Fruit fly (Drosophila melanogaster) whole organism, embryonic: Measurements from ENCODE around the gene fw.

Experiments
- CG10979 ChIP-seq: fragments of 200-800 bp; sonication (Bioruptor generic); optimal IDR thresholded peaks from 2 replicates; lab custom pipeline; 2018; ENCODE audit warnings: missing biosample characterization, mild to moderate bottlenecking, missing genetic modification characterization, moderate library complexity
- CG14710 ChIP-seq: fragments of 200-800 bp; sonication (Bioruptor generic); optimal IDR thresholded peaks from 3 replicates; lab custom pipeline; 2019; ENCODE audit warnings: missing biosample characterization, mild to moderate bottlenecking, missing genetic modification characterization, moderate library complexity
- CG6175 ChIP-seq: fragments of 200-800 bp; sonication (Bioruptor generic); IDR thresholded peaks from 3 replicates; pipeline ENCODE4 v1.3.6; 2022; ENCODE audit warnings: missing biosample characterization, missing genetic modification characterization
- CG8281 ChIP-seq: fragments of 200-800 bp; sonication (Bioruptor generic); optimal IDR thresholded peaks from 2 replicates; lab custom pipeline; 2018; ENCODE audit warnings: missing biosample characterization, mild to moderate bottlenecking, missing genetic modification characterization, moderate library complexity
- Ets65A ChIP-seq: fragments of 200-800 bp; sonication (Bioruptor generic); peaks from one replicate; lab custom pipeline; 2016; ENCODE audit warnings: missing biosample characterization, missing genetic modification characterization
- dysf ChIP-seq: fragments of 200-800 bp; sonication (Bioruptor generic); IDR thresholded peaks from 3 replicates; pipeline ENCODE4 v1.3.6; 2022; ENCODE audit warnings: missing biosample characterization, missing genetic modification characterization
- ewg ChIP-seq: fragments of 200-800 bp; sonication (Bioruptor generic); optimal IDR thresholded peaks from 3 replicates; lab custom pipeline; 2017; ENCODE audit warnings: mild to moderate bottlenecking, missing biosample characterization, missing genetic modification reagents, missing genetic modification characterization
- hkb ChIP-seq, 2 experiments: fragments of 200-800 bp in 1 of 2; fragments of >200 bp in 1 of 2; sonication (Bioruptor generic) in 1 of 2; IDR thresholded peaks in 1 of 2; optimal IDR thresholded peaks in 1 of 2; 2 replicates each; pipeline versions ENCODE4 v1.3.6 to Lab custom; 2017 to 2022; ENCODE audit warnings: missing biosample characterization in 1 of 2, missing genetic modification characterization in 1 of 2
- nerfin-2 ChIP-seq: fragments of 200-800 bp; sonication (Bioruptor generic); IDR thresholded peaks from 2 replicates; pipeline ENCODE4 v1.3.6; 2022; ENCODE audit warnings: missing biosample characterization, missing genetic modification characterization; ENCODE audit not compliant: partially characterized antibody
- pzg ChIP-seq: fragments of 200-800 bp; sonication (Bioruptor generic); optimal IDR thresholded peaks from 3 replicates; lab custom pipeline; 2018; ENCODE audit warnings: missing biosample characterization, mild to moderate bottlenecking, missing genetic modification characterization, moderate library complexity
- salm ChIP-seq: fragments of 200-800 bp; sonication (Bioruptor generic); optimal IDR thresholded peaks from 2 replicates; lab custom pipeline; 2018; ENCODE audit warnings: missing biosample characterization, mild to moderate bottlenecking, missing genetic modification characterization

fw gene

dm6 chrX:11984987-11985386, 18.7 kb downstream of the fw start, which contains the start of gene cac:
TSS of gene cac (minus strand) at chrX:11985087.
- no peak for TF ChIP-seq salm (tag; lab: Kevin White, UChicago)
- TF ChIP-seq nerfin-2 (GFP tag; lab: Robert Waterston, UW): no peak
- TF ChIP-seq CG10979 (tag; lab: Kevin White, UChicago): no peak
- TF ChIP-seq dysf: no peak
- no peak for TF ChIP-seq CG6175 (GFP tag; lab: Robert Waterston, UW)
- TF ChIP-seq, all 482 proteins: peak for 0

dm6 chrX:11983838-11984237, 19.9 kb downstream of the fw start:
- peak; percentile 97 for TF ChIP-seq ewg (GFP tag; lab: Kevin White, UChicago)
- peak; percentile 25 for TF ChIP-seq pzg (GFP tag; lab: Kevin White, UChicago)
- TF ChIP-seq Ets65A (GFP tag; lab: Kevin White, UChicago): peak; percentile 22
- TF ChIP-seq hkb (optimal IDR thresholded peaks at IDR 0.05; lab: Kevin White, UChicago): no peak
- no peak for TF ChIP-seq hkb (GFP tag; IDR thresholded peaks at IDR 0.05; lab: Robert Waterston, UW)
- TF ChIP-seq CG14710: peak; percentile 82
- no peak for TF ChIP-seq CG8281 (tag; lab: Kevin White, UChicago)
- TF ChIP-seq, all 482 proteins: peak for 4
